Worm (Caenorhabditis elegans): ENCODE data around the gene appg-1.
A peak's percentile ranks its signal among the peaks of the same experiment; 100 is the strongest.

Gene appg-1

DNA sequence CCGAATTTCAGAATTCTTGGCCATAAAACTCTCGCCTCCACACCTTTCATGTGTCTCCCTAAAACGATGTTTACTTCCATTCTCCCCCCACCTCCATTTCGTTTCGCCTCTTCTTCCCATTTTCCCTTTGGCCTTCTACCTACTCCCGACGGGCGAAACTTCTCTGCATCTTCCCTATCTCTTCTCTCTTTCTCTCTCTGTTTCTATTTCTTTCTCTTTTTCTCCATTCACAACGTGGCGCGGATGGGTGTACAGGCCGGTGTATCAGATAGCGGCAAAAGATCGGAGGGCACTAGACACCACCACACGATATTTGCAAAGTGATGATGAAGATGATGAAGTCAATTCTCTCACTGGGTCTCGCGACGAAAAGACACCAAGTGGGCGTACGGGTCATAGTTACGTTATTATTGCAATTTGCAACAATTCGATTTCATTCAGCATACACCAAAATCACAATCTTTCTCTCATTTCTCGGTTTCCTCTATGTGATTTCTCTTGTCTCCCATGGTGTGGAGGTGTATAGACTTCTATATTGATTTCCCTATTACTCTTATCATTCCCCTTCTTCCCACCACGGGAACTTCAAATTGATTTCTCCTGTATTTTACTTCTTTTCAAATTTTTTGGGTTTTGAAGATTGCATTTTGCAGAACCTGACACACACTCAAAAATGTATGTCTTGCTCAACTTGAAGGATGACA, 59.0 kb downstream of the appg-1 start, which contains the start of gene ztf-27:
Gene ztf-27 (plus strand): TSS at position 654 of the 704 bp plus-strand sequence.
- TF ChIP-seq nhr-25 (tag; optimal IDR thresholded peaks at IDR 0.05): peak; percentile 68
- TF ChIP-seq nfya-1 (tag; optimal IDR thresholded peaks at IDR 0.05; ENCODE audit: insufficient read depth): peak; percentile 47
- no peak for TF ChIP-seq lsy-12 (tag; optimal IDR thresholded peaks at IDR 0.05)
- TF ChIP-seq zag-1 (tag; optimal IDR thresholded peaks at IDR 0.05): no peak
- TF ChIP-seq pqm-1 (tag; optimal IDR thresholded peaks at IDR 0.05): peak; percentile 61
- TF ChIP-seq nhr-11 (tag; optimal IDR thresholded peaks at IDR 0.05): no peak
- TF ChIP-seq aly-2 (tag; optimal IDR thresholded peaks at IDR 0.05): no peak
- TF ChIP-seq nhr-237 (tag; optimal IDR thresholded peaks at IDR 0.05): no peak
- TF ChIP-seq ztf-4 (tag; optimal IDR thresholded peaks at IDR 0.05): no peak
- TF ChIP-seq skn-1 (tag; optimal IDR thresholded peaks at IDR 0.05): no peak
- no peak for TF ChIP-seq lin-39 (tag; optimal IDR thresholded peaks at IDR 0.05)
- TF ChIP-seq fkh-10 (GFP tag; optimal IDR thresholded peaks at IDR 0.05): no peak
- no peak for TF ChIP-seq ceh-9 (tag; optimal IDR thresholded peaks at IDR 0.05)
- TF ChIP-seq nhr-23 (tag; optimal IDR thresholded peaks at IDR 0.05): peak; percentile 52
- no peak for TF ChIP-seq nhr-28 (tag; optimal IDR thresholded peaks at IDR 0.05)
- TF ChIP-seq R02D3.7 (tag; optimal IDR thresholded peaks at IDR 0.05): no peak
- TF ChIP-seq unc-39 (tag; optimal IDR thresholded peaks at IDR 0.05): no peak
- peak; percentile 49 for TF ChIP-seq elt-2 (tag; optimal IDR thresholded peaks at IDR 0.05)
- TF ChIP-seq hmg-11 (tag; optimal IDR thresholded peaks at IDR 0.05): peak; percentile 26
- TF ChIP-seq pha-4 (tag; optimal IDR thresholded peaks at IDR 0.05): peak; percentile 42
- TF ChIP-seq ztf-11 (tag; optimal IDR thresholded peaks at IDR 0.05): no peak
- TF ChIP-seq egl-27 (tag; optimal IDR thresholded peaks at IDR 0.05): no peak
- TF ChIP-seq elt-1 (tag; optimal IDR thresholded peaks at IDR 0.05): peak; percentile 21
- no peak for TF ChIP-seq nhr-43 (tag; optimal IDR thresholded peaks at IDR 0.05; ENCODE audit: poor library complexity, severe bottlenecking)
- TF ChIP-seq tbx-2 (tag; optimal IDR thresholded peaks at IDR 0.05): no peak
- no peak for TF ChIP-seq mml-1 (tag; optimal IDR thresholded peaks at IDR 0.05)
- no peak for TF ChIP-seq ama-1 (optimal IDR thresholded peaks at IDR 0.05)
